Worm (Caenorhabditis elegans) whole organism, young adult: Measurements from ENCODE around the gene set-1.
A peak's percentile ranks its signal among the peaks of the same experiment; 100 is the strongest.

Experiments
- B0336.3 ChIP-seq: fragments of 200-800 bp; sonication (Bioruptor generic); IDR thresholded peaks from 2 replicates; pipeline ENCODE4 v1.3.6; 2022; ENCODE audit warnings: missing genetic modification characterization, missing compliant biosample characterization
- C17E4.6 ChIP-seq: fragments of 200-800 bp; sonication (Bioruptor generic); IDR thresholded peaks from 2 replicates; pipeline ENCODE4 v1.3.6; 2022; ENCODE audit warnings: missing genetic modification reagents, missing genetic modification characterization, missing compliant biosample characterization
- F49E8.2 ChIP-seq: sonication (generic microtip); optimal IDR thresholded peaks from 3 replicates; lab custom pipeline; 2017; ENCODE audit warnings: missing genetic modification characterization, mild to moderate bottlenecking, missing compliant biosample characterization, antibody characterized with exemption, moderate library complexity; ENCODE audit not compliant: insufficient read depth
- F57A8.1 ChIP-seq: fragments of 200-800 bp; sonication (Bioruptor generic); optimal IDR thresholded peaks from 2 replicates; lab custom pipeline; 2018; ENCODE audit warnings: mild to moderate bottlenecking, missing genetic modification characterization, moderate library complexity, missing compliant biosample characterization
- F57C9.4 ChIP-seq: sonication (generic microtip); optimal IDR thresholded peaks from 2 replicates; lab custom pipeline; 2017; ENCODE audit warnings: mild to moderate bottlenecking, missing genetic modification characterization, missing compliant biosample characterization
- K11D2.4 ChIP-seq: fragments of 200-800 bp; sonication (Bioruptor generic); IDR thresholded peaks from 2 replicates; pipeline ENCODE4 v1.3.6; 2022; ENCODE audit warnings: missing genetic modification reagents, missing genetic modification characterization, missing compliant biosample characterization
- Y67H2A.10 ChIP-seq: fragments of 200-800 bp; sonication (Bioruptor generic); conservative IDR thresholded peaks from 2 replicates; pipeline ENCODE4 v1.3.6; 2022; ENCODE audit warnings: missing genetic modification reagents, missing genetic modification characterization, missing compliant biosample characterization
- ama-1 ChIP-seq, 3 experiments: fragments of 150-350 bp in 1 of 3; sonication (generic microtip) in 2 of 3; optimal IDR thresholded peaks; 2 replicates each; lab custom pipeline; 2014 to 2018; ENCODE audit warnings: missing biosample characterization in 2 of 3, missing genetic modification characterization in 2 of 3, missing genetic modification reagents in 2 of 3
- aptf-2 ChIP-seq: fragments of 200-800 bp; sonication (Bioruptor generic); conservative IDR thresholded peaks from 2 replicates; pipeline ENCODE4 v1.3.6; 2022; ENCODE audit warnings: missing genetic modification reagents, missing genetic modification characterization, missing compliant biosample characterization
- aptf-3 ChIP-seq: fragments of 200-800 bp; sonication (Bioruptor generic); IDR thresholded peaks from 2 replicates; pipeline ENCODE4 v1.3.6; 2022; ENCODE audit warnings: missing genetic modification characterization, missing compliant biosample characterization
- atf-7 ChIP-seq: sonication (generic microtip); optimal IDR thresholded peaks from 2 replicates; lab custom pipeline; 2017; ENCODE audit warnings: mild to moderate bottlenecking, missing genetic modification characterization, missing compliant biosample characterization
- attf-3 ChIP-seq: fragments of 200-800 bp; sonication (Bioruptor generic); conservative IDR thresholded peaks from 2 replicates; pipeline ENCODE4 v1.3.6; 2022; ENCODE audit warnings: missing genetic modification reagents, missing genetic modification characterization, missing compliant biosample characterization
- attf-5 ChIP-seq: fragments of 200-800 bp; sonication (Bioruptor generic); optimal IDR thresholded peaks from 2 replicates; lab custom pipeline; 2018; ENCODE audit warnings: mild to moderate bottlenecking, missing genetic modification characterization, missing compliant biosample characterization
- cebp-1 ChIP-seq, 2 experiments: fragments of 200-800 bp in 1 of 2; sonication (Bioruptor generic) in 1 of 2; sonication (generic microtip) in 1 of 2; IDR thresholded peaks in 1 of 2; optimal IDR thresholded peaks in 1 of 2; 2 replicates each; pipeline versions ENCODE4 v1.3.6 to Lab custom; 2017 to 2022; ENCODE audit warnings: missing compliant biosample characterization in 2 of 2, missing genetic modification characterization in 2 of 2, mild to moderate bottlenecking in 1 of 2, missing genetic modification reagents in 1 of 2, moderate library complexity in 1 of 2
- ceh-58 ChIP-seq: fragments of 200-800 bp; sonication (Bioruptor generic); IDR thresholded peaks from 2 replicates; pipeline ENCODE4 v1.3.6; 2022; ENCODE audit warnings: missing genetic modification characterization, missing compliant biosample characterization
- ceh-79 ChIP-seq: sonication (generic microtip); optimal IDR thresholded peaks from 2 replicates; lab custom pipeline; 2017; ENCODE audit warnings: mild to moderate bottlenecking, missing genetic modification characterization, missing compliant biosample characterization
- ceh-91 ChIP-seq: fragments of 200-800 bp; sonication (Bioruptor generic); IDR thresholded peaks from 2 replicates; pipeline ENCODE4 v1.3.6; 2022; ENCODE audit warnings: missing genetic modification reagents, missing genetic modification characterization, missing compliant biosample characterization
- die-1 ChIP-seq: sonication (generic microtip); optimal IDR thresholded peaks from 2 replicates; lab custom pipeline; 2016; ENCODE audit warnings: missing genotype, mild to moderate bottlenecking, missing genetic modification characterization, missing compliant biosample characterization
- dox-1 ChIP-seq: fragments of 200-800 bp; sonication (Bioruptor generic); IDR thresholded peaks from 2 replicates; pipeline ENCODE4 v1.3.6; 2022; ENCODE audit warnings: missing genetic modification reagents, missing genetic modification characterization, missing compliant biosample characterization
- dpl-1 ChIP-seq: fragments of 150-350 bp; optimal IDR thresholded peaks from 2 replicates; lab custom pipeline; 2014; ENCODE audit warnings: missing biosample characterization, missing genetic modification reagents, missing genetic modification characterization
- hmg-1.2 ChIP-seq: fragments of 200-800 bp; sonication (Bioruptor generic); IDR thresholded peaks from 2 replicates; pipeline ENCODE4 v1.3.6; 2022; ENCODE audit warnings: missing genetic modification reagents, missing genetic modification characterization, missing compliant biosample characterization
- hrde-1 ChIP-seq: sonication (generic microtip); optimal IDR thresholded peaks from 2 replicates; lab custom pipeline; 2016; ENCODE audit warnings: missing genetic modification characterization, mild to moderate bottlenecking, missing compliant biosample characterization, moderate library complexity, missing genotype, missing genetic modification reagents, borderline replicate concordance
- lag-1 ChIP-seq: fragments of 200-800 bp; sonication (Bioruptor generic); IDR thresholded peaks from 2 replicates; pipeline ENCODE4 v1.3.6; 2022; ENCODE audit warnings: missing genetic modification reagents, missing genetic modification characterization, missing compliant biosample characterization
- let-526 ChIP-seq: fragments of 200-800 bp; sonication (Bioruptor generic); IDR thresholded peaks from 2 replicates; pipeline ENCODE4 v1.3.6; 2022; ENCODE audit warnings: missing genetic modification reagents, missing genetic modification characterization, missing compliant biosample characterization
- lin-26 ChIP-seq: fragments of 200-800 bp; sonication (Bioruptor generic); IDR thresholded peaks from 2 replicates; pipeline ENCODE4 v1.3.6; 2022; ENCODE audit warnings: missing genetic modification reagents, missing genetic modification characterization, missing compliant biosample characterization
- lin-54 ChIP-seq: fragments of 200-800 bp; sonication (Bioruptor generic); optimal IDR thresholded peaks from 2 replicates; lab custom pipeline; 2018; ENCODE audit warnings: mild to moderate bottlenecking, missing genetic modification characterization, missing compliant biosample characterization
- lir-1 ChIP-seq: fragments of 200-800 bp; sonication (Bioruptor generic); conservative IDR thresholded peaks from 2 replicates; pipeline ENCODE4 v1.3.6; 2022; ENCODE audit warnings: missing genetic modification reagents, missing genetic modification characterization, missing compliant biosample characterization
- lsy-27 ChIP-seq: sonication (generic microtip); optimal IDR thresholded peaks from 2 replicates; lab custom pipeline; 2017; ENCODE audit warnings: missing genetic modification characterization, mild to moderate bottlenecking, missing compliant biosample characterization, antibody characterized with exemption, missing genotype, borderline replicate concordance; ENCODE audit not compliant: insufficient read depth
- madf-3 ChIP-seq: fragments of 200-800 bp; sonication (Bioruptor generic); IDR thresholded peaks from 2 replicates; pipeline ENCODE4 v1.3.6; 2022; ENCODE audit warnings: missing genetic modification reagents, missing genetic modification characterization, missing compliant biosample characterization
- madf-8 ChIP-seq: fragments of 200-800 bp; sonication (Bioruptor generic); conservative IDR thresholded peaks from 2 replicates; pipeline ENCODE4 v1.3.6; 2022; ENCODE audit warnings: missing genetic modification reagents, missing genetic modification characterization, missing compliant biosample characterization
- nfyb-1 ChIP-seq: fragments of 200-800 bp; sonication (Bioruptor generic); IDR thresholded peaks from 2 replicates; pipeline ENCODE4 v1.3.6; 2022; ENCODE audit warnings: missing genetic modification reagents, missing genetic modification characterization, missing compliant biosample characterization
- nhr-27 ChIP-seq: fragments of 200-800 bp; sonication (Bioruptor generic); optimal IDR thresholded peaks from 2 replicates; lab custom pipeline; 2018; ENCODE audit warnings: mild to moderate bottlenecking, missing genetic modification characterization, moderate library complexity, missing compliant biosample characterization
- nhr-80 ChIP-seq: sonication (generic microtip); optimal IDR thresholded peaks from 2 replicates; lab custom pipeline; 2016; ENCODE audit warnings: missing genetic modification characterization, missing compliant biosample characterization
- pbrm-1 ChIP-seq: fragments of 200-800 bp; sonication (Bioruptor generic); IDR thresholded peaks from 2 replicates; pipeline ENCODE4 v1.3.6; 2022; ENCODE audit warnings: missing genetic modification reagents, missing genetic modification characterization, missing compliant biosample characterization
- rec-8 ChIP-seq, 2 experiments: sonication (generic microtip); optimal IDR thresholded peaks; 2 replicates each; lab custom pipeline; 2016; ENCODE audit warnings: mild to moderate bottlenecking in 2 of 2, missing genetic modification characterization in 2 of 2, missing genetic modification reagents in 2 of 2, missing genotype in 2 of 2, missing biosample characterization in 1 of 2, missing compliant biosample characterization in 1 of 2, moderate library complexity in 1 of 2
- sea-2 ChIP-seq: fragments of 200-800 bp; sonication (Bioruptor generic); IDR thresholded peaks from 2 replicates; pipeline ENCODE4 v1.3.6; 2022; ENCODE audit warnings: missing genetic modification characterization, missing compliant biosample characterization
- snpc-1.1 ChIP-seq: sonication (generic microtip); optimal IDR thresholded peaks from 2 replicates; lab custom pipeline; 2017; ENCODE audit warnings: missing genetic modification characterization, mild to moderate bottlenecking, missing compliant biosample characterization, antibody characterized with exemption, moderate library complexity, missing genotype, missing genetic modification reagents; ENCODE audit not compliant: insufficient read depth
- snpc-4 ChIP-seq, 5 experiments: fragments of 150-350 bp in 1 of 5; sonication (generic microtip) in 4 of 5; optimal IDR thresholded peaks; 2 replicates each; lab custom pipeline; 2014 to 2018; ENCODE audit warnings: missing genetic modification characterization in 5 of 5, missing biosample characterization in 3 of 5, antibody characterized with exemption in 2 of 5, mild to moderate bottlenecking in 2 of 5, missing compliant biosample characterization in 2 of 5, missing genotype in 2 of 5, moderate library complexity in 2 of 5, missing genetic modification reagents in 1 of 5
- tbp1 ChIP-seq: fragments of 200-800 bp; sonication (Bioruptor generic); optimal IDR thresholded peaks from 2 replicates; lab custom pipeline; 2018; ENCODE audit warnings: mild to moderate bottlenecking, missing genetic modification characterization, missing compliant biosample characterization
- zfh-2 ChIP-seq: fragments of 200-800 bp; sonication (Bioruptor generic); conservative IDR thresholded peaks from 2 replicates; pipeline ENCODE4 v1.3.6; 2022; ENCODE audit warnings: missing genetic modification reagents, missing genetic modification characterization, missing compliant biosample characterization

set-1 gene

ce11 chrIII:6462610-6463009 is 10.4 kb upstream of the set-1 start, which contains the start of gene T26A5.8 (continued):
- peak; percentile 63 for TF ChIP-seq lin-54 (GFP tag; lab: Kevin White, UChicago)
- no peak for TF ChIP-seq rec-8 (tag; optimal IDR thresholded peaks at IDR 0.05; lab: Kevin White, UChicago)
- TF ChIP-seq madf-3 (GFP tag; lab: Robert Waterston, UW): peak; percentile 74; the same call in 1 of the 2 replicates
- peak; percentile 23 for TF ChIP-seq tbp1 (GFP tag; lab: Kevin White, UChicago)
- no peak for TF ChIP-seq aptf-2 (GFP tag; lab: Robert Waterston, UW)
- TF ChIP-seq F57C9.4 (tag; lab: Kevin White, UChicago): no peak
- no peak for TF ChIP-seq nhr-27 (tag; lab: Kevin White, UChicago)
- no peak for TF ChIP-seq attf-5 (GFP tag; lab: Kevin White, UChicago)

ce11 chrIII:6459820-6460219 is 7.6 kb upstream of the set-1 start, which contains the start of gene algn-1:
Gene algn-1, plus strand, starts transcription at chrIII:6460120.
- TF ChIP-seq B0336.3 (GFP tag; lab: Robert Waterston, UW): no peak
- no peak for TF ChIP-seq atf-7 (tag; lab: Kevin White, UChicago)
- no peak for TF ChIP-seq Y67H2A.10 (GFP tag; lab: Robert Waterston, UW)
- no peak for TF ChIP-seq aptf-3 (GFP tag; lab: Robert Waterston, UW)
- TF ChIP-seq rec-8 (tag; optimal IDR thresholded peaks at IDR 0.05; lab: Kevin White, UChicago): no peak
- TF ChIP-seq lag-1 (GFP tag; lab: Robert Waterston, UW): no peak
- no peak for TF ChIP-seq sea-2
- no peak for TF ChIP-seq lin-54 (GFP tag; lab: Kevin White, UChicago)
- no peak for TF ChIP-seq aptf-2 (GFP tag; lab: Robert Waterston, UW)
- no peak for TF ChIP-seq ceh-58 (GFP tag; lab: Robert Waterston, UW)
- TF ChIP-seq ceh-79: no peak
- no peak for TF ChIP-seq lir-1 (GFP tag; lab: Robert Waterston, UW)
- TF ChIP-seq ama-1 (optimal IDR thresholded peaks at IDR 0.05; lab: Kevin White, UChicago): no peak
- TF ChIP-seq ama-1 (GFP tag; optimal IDR thresholded peaks at IDR 0.05; lab: Kevin White, UChicago): no peak
- no peak for TF ChIP-seq F57A8.1 (GFP tag; lab: Kevin White, UChicago)
- no peak for TF ChIP-seq nfyb-1
- no peak for TF ChIP-seq hmg-1.2 (GFP tag; lab: Robert Waterston, UW)
- no peak for TF ChIP-seq C17E4.6 (GFP tag; lab: Robert Waterston, UW)

- TF ChIP-seq let-526 (GFP tag; lab: Robert Waterston, UW) (no peak), cebp-1 (GFP tag; IDR thresholded peaks at IDR 0.05; lab: Robert Waterston, UW) (no peak), cebp-1 (tag; optimal IDR thresholded peaks at IDR 0.05; lab: Kevin White, UChicago) (no peak), die-1 (tag; lab: Kevin White, UChicago) (no peak), attf-5 (GFP tag; lab: Kevin White, UChicago) (no peak), K11D2.4 (GFP tag; lab: Robert Waterston, UW) (no peak), snpc-1.1 (no peak), pbrm-1 (GFP tag; lab: Robert Waterston, UW) (no peak), tbp1 (GFP tag; lab: Kevin White, UChicago) (no peak), nhr-80 (tag; lab: Kevin White, UChicago) (no peak), F57C9.4 (tag; lab: Kevin White, UChicago) (no peak)
These were observed 2.0 kb upstream of the set-1 start, which contains the start of gene jhdm-1 for ce11 chrIII:6454183-6454582. Gene jhdm-1, plus strand, starts transcription at chrIII:6454483.

- TF ChIP-seq hrde-1 (tag; lab: Kevin White, UChicago) (no peak), F49E8.2 (peak; percentile 42), lsy-27 (tag; lab: Kevin White, UChicago) (no peak), dpl-1 (GFP tag; lab: Kevin White, UChicago) (peak; percentile 49), nhr-80 (tag; lab: Kevin White, UChicago) (peak; percentile 82), F57C9.4 (tag; lab: Kevin White, UChicago) (no peak), madf-8 (no peak), attf-3 (0 out of 2 replicates have a peak, but pooled peaks have one; percentile 26), ceh-91 (GFP tag; lab: Robert Waterston, UW) (peak; percentile 55; the same call in 1 of the 2 replicates), lin-26 (GFP tag; lab: Robert Waterston, UW) (peak; percentile 17; the same call in 1 of the 2 replicates), dox-1 (GFP tag; lab: Robert Waterston, UW) (peak; percentile 91), zfh-2 (GFP tag; lab: Robert Waterston, UW) (peak; percentile 88), snpc-4 (GFP tag; optimal IDR thresholded peaks at IDR 0.05; lab: Kevin White, UChicago) (peak; percentile 48), snpc-4 (tag; optimal IDR thresholded peaks at IDR 0.05; lab: Kevin White, UChicago) (peak; percentile 14 to 62 (median 31))
These were observed 1.5 kb upstream of the set-1 start for ce11 chrIII:6453665-6454064.
